Worm (Caenorhabditis elegans) whole organism, late embryonic: ENCODE results near the gene K11G9.5.

Experiments
- fax-1 ChIP-seq: sonication (generic microtip); optimal IDR thresholded peaks from 2 replicates; lab custom pipeline; 2016; ENCODE audit warnings: missing genotype, missing genetic modification characterization, missing compliant biosample characterization
- hlh-15 ChIP-seq: sonication (generic microtip); optimal IDR thresholded peaks from 2 replicates; lab custom pipeline; 2016; ENCODE audit warnings: missing genetic modification characterization, missing compliant biosample characterization
- odd-2 ChIP-seq: sonication (generic microtip); optimal IDR thresholded peaks from 2 replicates; lab custom pipeline; 2017; ENCODE audit warnings: antibody characterized with exemption, mild to moderate bottlenecking, missing genetic modification characterization, missing compliant biosample characterization
- pqm-1 ChIP-seq: sonication (generic microtip); optimal IDR thresholded peaks from 2 replicates; lab custom pipeline; 2016; ENCODE audit warnings: missing genetic modification characterization, missing compliant biosample characterization
- tbx-2 ChIP-seq: sonication (generic microtip); optimal IDR thresholded peaks from 2 replicates; lab custom pipeline; 2016; ENCODE audit warnings: missing genetic modification characterization, missing compliant biosample characterization

DNA sequence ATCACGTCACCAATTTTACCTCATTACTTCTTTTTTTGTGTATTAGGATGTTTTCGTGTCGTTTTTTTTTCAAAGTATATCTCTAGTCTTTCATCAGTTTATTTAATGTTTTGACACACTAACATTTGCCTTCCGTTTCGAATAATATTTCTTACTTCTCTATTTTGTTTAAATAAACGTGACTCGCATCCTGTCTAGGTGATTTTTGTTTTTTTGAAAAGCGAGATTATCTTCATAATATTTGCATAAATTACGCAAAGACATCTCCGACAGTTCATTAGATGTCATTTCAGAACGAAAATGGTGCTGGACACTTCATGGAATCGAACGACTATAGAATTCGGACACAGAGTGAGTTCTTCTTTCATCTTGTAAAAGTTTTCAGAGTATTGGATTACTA is 39.0 kb downstream of the K11G9.5 start, which contains the start of gene T10H9.1:
- no peak for TF ChIP-seq tbx-2
- TF ChIP-seq fax-1 (tag; lab: Kevin White, UChicago) = no peak
- no peak for TF ChIP-seq odd-2 (tag; lab: Kevin White, UChicago)
- TF ChIP-seq hlh-15 (tag; lab: Kevin White, UChicago) = no peak
- TF ChIP-seq pqm-1 (tag; lab: Kevin White, UChicago) = no peak
